Worm (Caenorhabditis elegans) whole organism, young adult: ENCODE data around the gene C47D12.4.

Source experiments
- B0019.2 ChIP-seq: fragments of 200-800 bp; sonication (Bioruptor generic); conservative IDR thresholded peaks from 2 replicates; pipeline ENCODE4 v1.3.6; 2022; ENCODE audit warnings: missing genetic modification reagents, missing genetic modification characterization, missing compliant biosample characterization
- B0035.1 ChIP-seq: sonication (generic microtip); optimal IDR thresholded peaks from 2 replicates; lab custom pipeline; 2016; ENCODE audit warnings: missing genetic modification characterization, mild to moderate bottlenecking, missing compliant biosample characterization, missing genotype, missing genetic modification reagents
- B0261.1 ChIP-seq: sonication (generic microtip); optimal IDR thresholded peaks from 2 replicates; lab custom pipeline; 2016; ENCODE audit warnings: mild to moderate bottlenecking, missing genetic modification characterization, moderate library complexity, missing compliant biosample characterization
- B0336.3 ChIP-seq: fragments of 200-800 bp; sonication (Bioruptor generic); IDR thresholded peaks from 2 replicates; pipeline ENCODE4 v1.3.6; 2022; ENCODE audit warnings: missing genetic modification characterization, missing compliant biosample characterization
- F39B2.1 ChIP-seq: fragments of 200-800 bp; sonication (Bioruptor generic); IDR thresholded peaks from 2 replicates; pipeline ENCODE4 v1.3.6; 2022; ENCODE audit warnings: missing genetic modification reagents, missing genetic modification characterization, missing compliant biosample characterization
- F55B11.4 ChIP-seq: sonication (generic microtip); optimal IDR thresholded peaks from 2 replicates; lab custom pipeline; 2016; ENCODE audit warnings: missing compliant biosample characterization, missing genetic modification characterization, borderline replicate concordance; ENCODE audit not compliant: insufficient read depth
- F57A8.1 ChIP-seq: fragments of 200-800 bp; sonication (Bioruptor generic); optimal IDR thresholded peaks from 2 replicates; lab custom pipeline; 2018; ENCODE audit warnings: mild to moderate bottlenecking, missing genetic modification characterization, moderate library complexity, missing compliant biosample characterization
- Y53F4B.3 ChIP-seq: fragments of 200-800 bp; sonication (Bioruptor generic); IDR thresholded peaks from 2 replicates; pipeline ENCODE4 v1.3.6; 2022; ENCODE audit warnings: missing genetic modification reagents, missing genetic modification characterization, missing compliant biosample characterization
- Y67H2A.10 ChIP-seq: fragments of 200-800 bp; sonication (Bioruptor generic); conservative IDR thresholded peaks from 2 replicates; pipeline ENCODE4 v1.3.6; 2022; ENCODE audit warnings: missing genetic modification reagents, missing genetic modification characterization, missing compliant biosample characterization
- ZK185.1 ChIP-seq: sonication (generic microtip); optimal IDR thresholded peaks from 2 replicates; lab custom pipeline; 2016; ENCODE audit warnings: mild to moderate bottlenecking, missing genetic modification characterization, missing compliant biosample characterization; ENCODE audit not compliant: poor library complexity, severe bottlenecking
- akir-1 ChIP-seq: fragments of 200-800 bp; sonication (Bioruptor generic); optimal IDR thresholded peaks from 2 replicates; lab custom pipeline; 2018; ENCODE audit warnings: mild to moderate bottlenecking, missing genetic modification characterization, moderate library complexity, missing compliant biosample characterization
- athp-1 ChIP-seq: sonication (generic microtip); optimal IDR thresholded peaks from 2 replicates; lab custom pipeline; 2017; ENCODE audit warnings: mild to moderate bottlenecking, missing genetic modification characterization, missing compliant biosample characterization
- bed-1 ChIP-seq: fragments of 200-800 bp; sonication (Bioruptor generic); IDR thresholded peaks from 2 replicates; pipeline ENCODE4 v1.3.6; 2022; ENCODE audit warnings: missing genetic modification reagents, missing genetic modification characterization, missing compliant biosample characterization
- bed-2 ChIP-seq: fragments of 200-800 bp; sonication (Bioruptor generic); IDR thresholded peaks from 2 replicates; pipeline ENCODE4 v1.3.6; 2022; ENCODE audit warnings: missing genetic modification reagents, missing genetic modification characterization, missing compliant biosample characterization
- cebp-2 ChIP-seq: fragments of 200-800 bp; sonication (Bioruptor generic); IDR thresholded peaks from 2 replicates; pipeline ENCODE4 v1.3.6; 2022; ENCODE audit warnings: missing genetic modification characterization, missing compliant biosample characterization
- ceh-27 ChIP-seq: fragments of 200-800 bp; sonication (Bioruptor generic); optimal IDR thresholded peaks from 2 replicates; lab custom pipeline; 2018; ENCODE audit warnings: mild to moderate bottlenecking, missing genetic modification characterization, moderate library complexity, missing compliant biosample characterization
- ceh-40 ChIP-seq: fragments of 200-800 bp; sonication (Bioruptor generic); IDR thresholded peaks from 2 replicates; pipeline ENCODE4 v1.3.6; 2022; ENCODE audit warnings: missing genetic modification characterization, missing compliant biosample characterization
- dox-1 ChIP-seq: fragments of 200-800 bp; sonication (Bioruptor generic); IDR thresholded peaks from 2 replicates; pipeline ENCODE4 v1.3.6; 2022; ENCODE audit warnings: missing genetic modification reagents, missing genetic modification characterization, missing compliant biosample characterization
- dpff-1 ChIP-seq: sonication (generic microtip); optimal IDR thresholded peaks from 2 replicates; lab custom pipeline; 2017; ENCODE audit warnings: mild to moderate bottlenecking, missing genetic modification characterization, missing compliant biosample characterization
- hrde-1 ChIP-seq: sonication (generic microtip); optimal IDR thresholded peaks from 2 replicates; lab custom pipeline; 2016; ENCODE audit warnings: missing genetic modification characterization, mild to moderate bottlenecking, missing compliant biosample characterization, moderate library complexity, missing genotype, missing genetic modification reagents, borderline replicate concordance
- let-526 ChIP-seq: fragments of 200-800 bp; sonication (Bioruptor generic); IDR thresholded peaks from 2 replicates; pipeline ENCODE4 v1.3.6; 2022; ENCODE audit warnings: missing genetic modification reagents, missing genetic modification characterization, missing compliant biosample characterization
- let-607 ChIP-seq, 2 experiments: fragments of 200-800 bp in 1 of 2; sonication (Bioruptor generic) in 1 of 2; sonication (generic microtip) in 1 of 2; optimal IDR thresholded peaks; 2 replicates each; lab custom pipeline; 2016 to 2018; ENCODE audit warnings: mild to moderate bottlenecking in 2 of 2, missing compliant biosample characterization in 2 of 2, missing genetic modification characterization in 2 of 2, moderate library complexity in 2 of 2, missing genotype in 1 of 2
- lin-54 ChIP-seq: fragments of 200-800 bp; sonication (Bioruptor generic); optimal IDR thresholded peaks from 2 replicates; lab custom pipeline; 2018; ENCODE audit warnings: mild to moderate bottlenecking, missing genetic modification characterization, missing compliant biosample characterization
- lir-1 ChIP-seq: fragments of 200-800 bp; sonication (Bioruptor generic); conservative IDR thresholded peaks from 2 replicates; pipeline ENCODE4 v1.3.6; 2022; ENCODE audit warnings: missing genetic modification reagents, missing genetic modification characterization, missing compliant biosample characterization
- lsl-1 ChIP-seq: fragments of 200-800 bp; sonication (Bioruptor generic); optimal IDR thresholded peaks from 2 replicates; lab custom pipeline; 2018; ENCODE audit warnings: mild to moderate bottlenecking, missing genetic modification characterization, moderate library complexity, missing compliant biosample characterization
- madf-3 ChIP-seq: fragments of 200-800 bp; sonication (Bioruptor generic); IDR thresholded peaks from 2 replicates; pipeline ENCODE4 v1.3.6; 2022; ENCODE audit warnings: missing genetic modification reagents, missing genetic modification characterization, missing compliant biosample characterization
- nfyb-1 ChIP-seq: fragments of 200-800 bp; sonication (Bioruptor generic); IDR thresholded peaks from 2 replicates; pipeline ENCODE4 v1.3.6; 2022; ENCODE audit warnings: missing genetic modification reagents, missing genetic modification characterization, missing compliant biosample characterization
- nhr-120 ChIP-seq: fragments of 200-800 bp; sonication (Bioruptor generic); IDR thresholded peaks from 2 replicates; pipeline ENCODE4 v1.3.6; 2022; ENCODE audit warnings: missing genetic modification characterization, missing compliant biosample characterization
- nhr-90 ChIP-seq: sonication (generic microtip); optimal IDR thresholded peaks from 2 replicates; lab custom pipeline; 2016; ENCODE audit warnings: missing genotype, mild to moderate bottlenecking, missing genetic modification characterization, missing compliant biosample characterization
- pbrm-1 ChIP-seq: fragments of 200-800 bp; sonication (Bioruptor generic); IDR thresholded peaks from 2 replicates; pipeline ENCODE4 v1.3.6; 2022; ENCODE audit warnings: missing genetic modification reagents, missing genetic modification characterization, missing compliant biosample characterization
- rcor-1 ChIP-seq: fragments of 200-800 bp; sonication (Bioruptor generic); IDR thresholded peaks from 2 replicates; pipeline ENCODE4 v1.3.6; 2022; ENCODE audit warnings: missing genetic modification reagents, missing genetic modification characterization, missing compliant biosample characterization
- repo-1 ChIP-seq: sonication (generic microtip); optimal IDR thresholded peaks from 2 replicates; lab custom pipeline; 2017; ENCODE audit warnings: mild to moderate bottlenecking, missing genetic modification characterization, missing compliant biosample characterization
- snpc-4 ChIP-seq, 5 experiments: fragments of 150-350 bp in 1 of 5; sonication (generic microtip) in 4 of 5; optimal IDR thresholded peaks; 2 replicates each; lab custom pipeline; 2014 to 2018; ENCODE audit warnings: missing genetic modification characterization in 5 of 5, missing biosample characterization in 3 of 5, antibody characterized with exemption in 2 of 5, mild to moderate bottlenecking in 2 of 5, missing compliant biosample characterization in 2 of 5, missing genotype in 2 of 5, moderate library complexity in 2 of 5, missing genetic modification reagents in 1 of 5
- tbx-9 ChIP-seq: sonication (generic microtip); optimal IDR thresholded peaks from 2 replicates; lab custom pipeline; 2016; ENCODE audit warnings: borderline replicate concordance, missing genetic modification characterization, inconsistent platforms, missing compliant biosample characterization
- unc-130 ChIP-seq: sonication (generic microtip); optimal IDR thresholded peaks from 2 replicates; lab custom pipeline; 2016; ENCODE audit warnings: missing genetic modification reagents, missing genetic modification characterization, missing compliant biosample characterization
- zim-3 ChIP-seq: sonication (generic microtip); optimal IDR thresholded peaks from 2 replicates; lab custom pipeline; 2017; ENCODE audit warnings: mild to moderate bottlenecking, missing genetic modification characterization, moderate library complexity, missing compliant biosample characterization
- ztf-22 ChIP-seq: fragments of 200-800 bp; sonication (Bioruptor generic); optimal IDR thresholded peaks from 2 replicates; lab custom pipeline; 2018; ENCODE audit warnings: mild to moderate bottlenecking, missing genetic modification characterization, moderate library complexity, missing compliant biosample characterization
- ztf-26 ChIP-seq: sonication (generic microtip); optimal IDR thresholded peaks from 2 replicates; lab custom pipeline; 2017; ENCODE audit warnings: missing genetic modification characterization, missing compliant biosample characterization

The C47D12.4 gene

DNA sequence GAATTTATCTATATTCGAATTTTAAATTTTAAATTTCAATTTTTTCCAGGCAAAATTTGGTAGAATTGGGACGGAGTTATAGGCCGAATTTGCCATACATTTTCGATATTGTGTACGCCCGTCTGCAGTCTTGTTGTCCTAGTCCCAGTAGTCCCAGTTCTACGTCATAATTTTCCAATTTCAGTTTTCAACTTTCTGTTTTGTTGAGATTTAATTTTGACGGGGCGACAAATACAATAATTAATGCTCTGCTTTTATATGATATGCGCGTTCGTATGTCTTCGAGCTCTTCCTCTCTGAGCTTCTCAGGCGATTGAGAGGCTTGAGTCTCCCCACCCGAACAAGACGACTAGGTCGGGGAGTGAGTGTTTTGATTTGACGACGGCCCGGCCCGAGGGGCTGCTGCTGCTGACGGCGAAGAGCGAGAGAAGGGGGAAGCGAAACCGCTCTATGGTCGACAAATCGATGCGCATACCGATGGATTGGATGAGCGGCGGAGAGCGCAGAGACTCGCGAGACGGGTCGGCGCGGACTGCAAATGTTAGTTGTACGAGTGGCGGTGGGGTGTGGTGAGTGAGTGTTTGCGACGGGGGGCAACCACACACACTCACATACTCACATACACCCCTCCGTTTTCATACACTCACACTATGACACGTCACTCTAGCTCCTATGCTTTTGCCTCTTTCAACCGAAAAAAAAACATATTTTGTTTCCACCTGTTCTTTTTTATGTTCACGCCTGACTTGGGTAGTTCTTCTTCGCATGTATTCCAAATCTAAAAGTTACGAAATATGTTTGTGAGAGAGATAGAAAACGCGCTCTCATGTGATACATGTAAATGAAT is 46.7 kb upstream of the C47D12.4 start (continued):
- TF ChIP-seq ztf-26 (tag; lab: Kevin White, UChicago) (peak; percentile 72), ceh-27 (GFP tag; lab: Kevin White, UChicago) (peak; percentile 90), bed-2 (GFP tag; lab: Robert Waterston, UW) (0 out of 2 replicates have a peak, but pooled peaks have one; percentile 57), lsl-1 (GFP tag; lab: Kevin White, UChicago) (peak; percentile 3), unc-130 (GFP tag; lab: Kevin White, UChicago) (no peak), zim-3 (peak; percentile 28), nfyb-1 (GFP tag; lab: Robert Waterston, UW) (peak; percentile 82), hrde-1 (tag; lab: Kevin White, UChicago) (no peak), athp-1 (tag; lab: Kevin White, UChicago) (peak; percentile 48), F57A8.1 (GFP tag; lab: Kevin White, UChicago) (no peak), nhr-90 (tag; lab: Kevin White, UChicago) (peak; percentile 52), F55B11.4 (tag; lab: Kevin White, UChicago) (no peak), cebp-2 (GFP tag; lab: Robert Waterston, UW) (0 out of 2 replicates have a peak, but pooled peaks have one; percentile 30), tbx-9 (tag; lab: Kevin White, UChicago) (no peak), dpff-1 (tag; lab: Kevin White, UChicago) (no peak), B0019.2 (GFP tag; lab: Robert Waterston, UW) (no peak), F39B2.1 (GFP tag; lab: Robert Waterston, UW) (no peak), pbrm-1 (GFP tag; lab: Robert Waterston, UW) (peak; percentile 69; the same call in 1 of the 2 replicates), B0035.1 (tag; lab: Kevin White, UChicago) (no peak), bed-1 (GFP tag; lab: Robert Waterston, UW) (no peak), B0261.1 (no peak), lir-1 (GFP tag; lab: Robert Waterston, UW) (peak; percentile 4; the same call in 1 of the 2 replicates), nhr-120 (GFP tag; lab: Robert Waterston, UW) (0 out of 2 replicates have a peak, but pooled peaks have one; percentile 4), akir-1 (no peak), B0336.3 (no peak), ZK185.1 (tag; lab: Kevin White, UChicago) (peak; percentile 54), dox-1 (GFP tag; lab: Robert Waterston, UW) (peak; percentile 80), ceh-40 (GFP tag; lab: Robert Waterston, UW) (0 out of 2 replicates have a peak, but pooled peaks have one; percentile 5), let-526 (GFP tag; lab: Robert Waterston, UW) (peak; percentile 65), madf-3 (GFP tag; lab: Robert Waterston, UW) (0 out of 2 replicates have a peak, but pooled peaks have one; percentile 40), rcor-1 (GFP tag; lab: Robert Waterston, UW) (peak; percentile 70), Y67H2A.10 (GFP tag; lab: Robert Waterston, UW) (no peak), let-607 (tag; optimal IDR thresholded peaks at IDR 0.05; lab: Kevin White, UChicago) (peak; percentile 91 to 92), snpc-4 (GFP tag; optimal IDR thresholded peaks at IDR 0.05; lab: Kevin White, UChicago) (no peak), snpc-4 (tag; optimal IDR thresholded peaks at IDR 0.05; lab: Kevin White, UChicago) (peak; percentile 8 to 49 (median 27)), Y53F4B.3 (GFP tag; lab: Robert Waterston, UW) (no peak), ztf-22 (no peak), lin-54 (GFP tag; lab: Kevin White, UChicago) (peak; percentile 14), repo-1 (tag; lab: Kevin White, UChicago) (no peak)
